Worm (Caenorhabditis elegans): ENCODE measurements around the gene C29E4.9.

The C29E4.9 gene

ce11 chrIII:7973201-7973767 is 16.4 kb upstream of the C29E4.9 start, which contains the start of the genes eef-1B.1 and aco-2:
Gene eef-1B.1, minus strand, starts transcription at chrIII:7973386.
Gene aco-2, plus strand, starts transcription at chrIII:7973717.
- TF ChIP-seq lsy-2 (tag; optimal IDR thresholded peaks at IDR 0.05), result peak; percentile 86 to 95
- TF ChIP-seq nhr-129 (tag; optimal IDR thresholded peaks at IDR 0.05), result peak; percentile 93
- peak; percentile 94 for TF ChIP-seq sma-3 (GFP tag; optimal IDR thresholded peaks at IDR 0.05)
- TF ChIP-seq alr-1 (tag; optimal IDR thresholded peaks at IDR 0.05), result no peak
- peak; percentile 86 for TF ChIP-seq mab-5 (tag; optimal IDR thresholded peaks at IDR 0.05)
- TF ChIP-seq elt-3 (tag; optimal IDR thresholded peaks at IDR 0.05), result no peak
- TF ChIP-seq nhr-237 (tag; optimal IDR thresholded peaks at IDR 0.05), result no peak
- TF ChIP-seq dmd-4 (tag; optimal IDR thresholded peaks at IDR 0.05), result no peak
- TF ChIP-seq lin-13 (GFP tag; optimal IDR thresholded peaks at IDR 0.05), result peak; percentile 89
- no peak for TF ChIP-seq mbf-1 (tag; optimal IDR thresholded peaks at IDR 0.05)
- TF ChIP-seq nhr-6 (tag; optimal IDR thresholded peaks at IDR 0.05), result peak; percentile 27
- TF ChIP-seq R02D3.7 (tag; optimal IDR thresholded peaks at IDR 0.05), result peak; percentile 50
- TF ChIP-seq aly-2 (tag; optimal IDR thresholded peaks at IDR 0.05), result no peak
- no peak for TF ChIP-seq ztf-11 (tag; optimal IDR thresholded peaks at IDR 0.05)
- TF ChIP-seq nhr-11 (tag; optimal IDR thresholded peaks at IDR 0.05), result no peak
- TF ChIP-seq ceh-16 (tag; optimal IDR thresholded peaks at IDR 0.05), result peak; percentile 56
- peak; percentile 90 for TF ChIP-seq lin-11 (tag; optimal IDR thresholded peaks at IDR 0.05)
- peak; percentile 92 for TF ChIP-seq C34F6.9 (tag; optimal IDR thresholded peaks at IDR 0.05)
- TF ChIP-seq nhr-25 (tag; optimal IDR thresholded peaks at IDR 0.05), result peak; percentile 94
- TF ChIP-seq ceh-82 (tag; optimal IDR thresholded peaks at IDR 0.05), result no peak
- peak; percentile 97 for TF ChIP-seq unc-55 (GFP tag; optimal IDR thresholded peaks at IDR 0.05)
- peak; percentile 52 for TF ChIP-seq zag-1 (tag; optimal IDR thresholded peaks at IDR 0.05)
- TF ChIP-seq elt-1 (tag; optimal IDR thresholded peaks at IDR 0.05), result no peak
- peak; percentile 26 for TF ChIP-seq unc-62 (GFP tag; optimal IDR thresholded peaks at IDR 0.05)
- no peak for TF ChIP-seq nhr-23 (tag; optimal IDR thresholded peaks at IDR 0.05)
- peak; percentile 28 for TF ChIP-seq nhr-12 (tag; optimal IDR thresholded peaks at IDR 0.05)
- TF ChIP-seq ztf-1 (GFP tag; conservative IDR thresholded peaks at IDR 0.05), result no peak
- TF ChIP-seq peb-1 (tag; optimal IDR thresholded peaks at IDR 0.05), result no peak
- TF ChIP-seq skn-1 (tag; optimal IDR thresholded peaks at IDR 0.05), result peak; percentile 52
- no peak for TF ChIP-seq nhr-10 (tag; optimal IDR thresholded peaks at IDR 0.05)
- TF ChIP-seq F13H6.1 (tag; optimal IDR thresholded peaks at IDR 0.05), result peak; percentile 90
- TF ChIP-seq ztf-4 (tag; optimal IDR thresholded peaks at IDR 0.05), result peak; percentile 55
- peak; percentile 36 for TF ChIP-seq Y55F3AM.14 (GFP tag; optimal IDR thresholded peaks at IDR 0.05)
- TF ChIP-seq snpc-4 (tag; optimal IDR thresholded peaks at IDR 0.05), result peak; percentile 73
- peak; percentile 93 for TF ChIP-seq crh-2 (tag; optimal IDR thresholded peaks at IDR 0.05)
- TF ChIP-seq egl-27 (tag; optimal IDR thresholded peaks at IDR 0.05), result peak; percentile 87
- TF ChIP-seq gmeb-1 (tag; optimal IDR thresholded peaks at IDR 0.05), result peak; percentile 93
- TF ChIP-seq ZK546.5 (tag; optimal IDR thresholded peaks at IDR 0.05), result peak; percentile 47
- peak; percentile 94 for TF ChIP-seq nhr-21 (tag; optimal IDR thresholded peaks at IDR 0.05)
- TF ChIP-seq blmp-1 (tag; optimal IDR thresholded peaks at IDR 0.05; ENCODE audit: insufficient read depth), result peak; percentile 82
- peak; percentile 75 for TF ChIP-seq sem-4 (tag; optimal IDR thresholded peaks at IDR 0.05)
- TF ChIP-seq ama-1 (optimal IDR thresholded peaks at IDR 0.05), result no peak
- peak; percentile 80 for TF ChIP-seq fos-1 (tag; optimal IDR thresholded peaks at IDR 0.05)
- TF ChIP-seq nhr-77 (tag; optimal IDR thresholded peaks at IDR 0.05), result peak; percentile 80
- no peak for TF ChIP-seq lin-39 (tag; optimal IDR thresholded peaks at IDR 0.05)
- peak in 1 of 2 experiments; percentile 61 for TF ChIP-seq mdl-1 (tag; optimal IDR thresholded peaks at IDR 0.05)
- TF ChIP-seq unc-39 (tag; optimal IDR thresholded peaks at IDR 0.05), result no peak
- peak; percentile 95 for TF ChIP-seq sma-9 (GFP tag; optimal IDR thresholded peaks at IDR 0.05)
- no peak for TF ChIP-seq sma-9 (tag; optimal IDR thresholded peaks at IDR 0.05)

All from whole organism, L2 larva.